Fruit fly (Drosophila melanogaster) whole organism, embryonic: Measurements from ENCODE around the gene CG13671.

ENCODE experiments used
- Ada2b ChIP-seq: fragments of 200-800 bp; sonication (Bioruptor generic); IDR thresholded peaks from 2 replicates; pipeline ENCODE4 v1.3.6; 2022; ENCODE audit warnings: missing biosample characterization, missing genetic modification characterization
- Atf-2 ChIP-seq: fragments of 200-800 bp; sonication (Bioruptor generic); optimal IDR thresholded peaks from 2 replicates; lab custom pipeline; 2016; ENCODE audit warnings: missing biosample characterization, missing genetic modification characterization
- BEAF-32 ChIP-seq: fragments of 200-800 bp; sonication (Bioruptor generic); optimal IDR thresholded peaks from 3 replicates; lab custom pipeline; 2017; ENCODE audit warnings: missing biosample characterization, missing genetic modification characterization, mild to moderate bottlenecking, moderate library complexity, missing genetic modification reagents
- CG10267 ChIP-seq: fragments of 200-800 bp; sonication (Bioruptor generic); optimal IDR thresholded peaks from 2 replicates; lab custom pipeline; 2018; ENCODE audit warnings: missing biosample characterization, mild to moderate bottlenecking, missing genetic modification characterization, moderate library complexity
- CG11247 ChIP-seq: fragments of 200-800 bp; sonication (Bioruptor generic); IDR thresholded peaks from 2 replicates; pipeline ENCODE4 v1.3.6; 2022; ENCODE audit warnings: missing biosample characterization, missing genetic modification characterization
- CG12236 ChIP-seq: fragments of 200-800 bp; sonication (Bioruptor generic); optimal IDR thresholded peaks from 2 replicates; lab custom pipeline; 2016; ENCODE audit warnings: missing biosample characterization, missing genetic modification characterization
- CG15011 ChIP-seq: fragments of 200-800 bp; sonication (Bioruptor generic); optimal IDR thresholded peaks from 3 replicates; lab custom pipeline; 2018; ENCODE audit warnings: missing biosample characterization, mild to moderate bottlenecking, missing genetic modification characterization
- CG16815 ChIP-seq: fragments of 200-800 bp; sonication (Bioruptor generic); optimal IDR thresholded peaks from 3 replicates; lab custom pipeline; 2017; ENCODE audit warnings: missing biosample characterization, mild to moderate bottlenecking, missing genetic modification characterization
- CG2199 ChIP-seq: fragments of 200-800 bp; sonication (Bioruptor generic); IDR thresholded peaks from 3 replicates; pipeline ENCODE4 v1.3.6; 2022; ENCODE audit warnings: missing biosample characterization, missing genetic modification characterization
- CG34224 ChIP-seq: fragments of 200-800 bp; sonication (Bioruptor generic); IDR thresholded peaks from 3 replicates; pipeline ENCODE4 v1.3.6; 2022; ENCODE audit warnings: missing biosample characterization, missing genetic modification characterization; ENCODE audit not compliant: partially characterized antibody
- CG34376 ChIP-seq: fragments of 200-800 bp; sonication (Bioruptor generic); optimal IDR thresholded peaks from 2 replicates; lab custom pipeline; 2018; ENCODE audit warnings: missing biosample characterization, mild to moderate bottlenecking, missing genetic modification characterization
- CG3726 ChIP-seq: fragments of 200-800 bp; sonication (Bioruptor generic); IDR thresholded peaks from 3 replicates; pipeline ENCODE4, ENCODE4 v1.3.6; 2022; ENCODE audit warnings: missing biosample characterization, missing genetic modification characterization
- CG3847 ChIP-seq: fragments of 200-800 bp; sonication (Bioruptor generic); IDR thresholded peaks from 2 replicates; pipeline ENCODE4 v1.3.6; 2022; ENCODE audit warnings: missing biosample characterization, missing genetic modification characterization
- CG5180 ChIP-seq: fragments of 200-800 bp; sonication (Bioruptor generic); optimal IDR thresholded peaks from 3 replicates; lab custom pipeline; 2017; ENCODE audit warnings: missing biosample characterization, missing genetic modification characterization, mild to moderate bottlenecking, moderate library complexity, missing genetic modification reagents
- CG6765 ChIP-seq: fragments of 200-800 bp; sonication (Bioruptor generic); optimal IDR thresholded peaks from 3 replicates; lab custom pipeline; 2017; ENCODE audit warnings: missing biosample characterization, mild to moderate bottlenecking, missing genetic modification characterization
- CG6813 ChIP-seq: fragments of 200-800 bp; sonication (Bioruptor generic); optimal IDR thresholded peaks from 2 replicates; lab custom pipeline; 2017; ENCODE audit warnings: missing biosample characterization, missing genetic modification characterization, mild to moderate bottlenecking, moderate library complexity, missing genetic modification reagents
- CG7357 ChIP-seq: fragments of 200-800 bp; sonication (Bioruptor generic); IDR thresholded peaks from 3 replicates; pipeline ENCODE4 v1.3.6; 2022; ENCODE audit warnings: missing biosample characterization, missing genetic modification characterization
- CG7745 ChIP-seq: fragments of 200-800 bp; sonication (Bioruptor generic); optimal IDR thresholded peaks from 2 replicates; lab custom pipeline; 2018; ENCODE audit warnings: missing biosample characterization, mild to moderate bottlenecking, missing genetic modification characterization, moderate library complexity
- CG7839 ChIP-seq: fragments of 200-800 bp; sonication (Bioruptor generic); optimal IDR thresholded peaks from 3 replicates; lab custom pipeline; 2018; ENCODE audit warnings: missing biosample characterization, mild to moderate bottlenecking, missing genetic modification characterization, moderate library complexity
- CG8765 ChIP-seq: fragments of 200-800 bp; sonication (Bioruptor generic); IDR thresholded peaks from 2 replicates; pipeline ENCODE4 v1.3.6; 2022; ENCODE audit warnings: missing biosample characterization, missing genetic modification characterization
- CG9215 ChIP-seq: fragments of 200-800 bp; sonication (Bioruptor generic); IDR thresholded peaks from 2 replicates; pipeline ENCODE4 v1.3.6; 2022; ENCODE audit warnings: missing biosample characterization, missing genetic modification characterization
- CTCF ChIP-seq: fragments of 200-800 bp; sonication (Bioruptor generic); optimal IDR thresholded peaks from 2 replicates; lab custom pipeline; 2017; ENCODE audit warnings: missing biosample characterization, mild to moderate bottlenecking, missing genetic modification characterization, moderate library complexity
- Dp ChIP-seq: fragments of 200-800 bp; sonication (Bioruptor generic); optimal IDR thresholded peaks from 2 replicates; lab custom pipeline; 2018; ENCODE audit warnings: missing biosample characterization, mild to moderate bottlenecking, missing genetic modification characterization, moderate library complexity
- Gug ChIP-seq: fragments of 200-800 bp; sonication (Bioruptor generic); IDR thresholded peaks from 4 replicates; pipeline ENCODE4 v1.3.6; 2022; ENCODE audit warnings: missing biosample characterization, missing genetic modification characterization
- Hsf ChIP-seq: fragments of 200-800 bp; sonication (Bioruptor generic); optimal IDR thresholded peaks from 3 replicates; lab custom pipeline; 2016; ENCODE audit warnings: missing biosample characterization, missing genetic modification characterization
- MESR4 ChIP-seq: fragments of 200-800 bp; sonication (Bioruptor generic); optimal IDR thresholded peaks from 2 replicates; lab custom pipeline; 2018; ENCODE audit warnings: missing biosample characterization, mild to moderate bottlenecking, missing genetic modification characterization, moderate library complexity
- Med ChIP-seq: fragments of 200-800 bp; sonication (Bioruptor generic); peaks from one replicate; lab custom pipeline; 2016; ENCODE audit warnings: missing biosample characterization, missing genetic modification characterization, mild to moderate bottlenecking, inconsistent platforms, moderate library complexity
- Mes4 ChIP-seq: fragments of 200-800 bp; sonication (Bioruptor generic); optimal IDR thresholded peaks from 2 replicates; lab custom pipeline; 2016; ENCODE audit warnings: missing biosample characterization, missing genetic modification characterization
- Opbp ChIP-seq: fragments of 200-800 bp; sonication (Bioruptor generic); IDR thresholded peaks from 3 replicates; pipeline ENCODE4 v1.3.6; 2022; ENCODE audit warnings: missing biosample characterization, missing genetic modification characterization; ENCODE audit not compliant: partially characterized antibody
- Rx ChIP-seq: fragments of 200-800 bp; sonication (Bioruptor generic); IDR thresholded peaks from 2 replicates; pipeline ENCODE4 v1.3.6; 2022; ENCODE audit warnings: missing biosample characterization, missing genetic modification characterization
- Scr ChIP-seq: fragments of 200-800 bp; sonication (Bioruptor generic); IDR thresholded peaks from 2 replicates; pipeline ENCODE4 v1.3.6; 2022; ENCODE audit warnings: missing biosample characterization, missing genetic modification characterization; ENCODE audit not compliant: partially characterized antibody
- Sry-β ChIP-seq: fragments of 200-800 bp; sonication (Bioruptor generic); optimal IDR thresholded peaks from 2 replicates; lab custom pipeline; 2018; ENCODE audit warnings: missing biosample characterization, mild to moderate bottlenecking, missing genetic modification characterization, moderate library complexity
- ab ChIP-seq: fragments of 200-800 bp; sonication (Bioruptor generic); optimal IDR thresholded peaks from 2 replicates; lab custom pipeline; 2016; ENCODE audit warnings: missing biosample characterization, missing genetic modification characterization
- bbx ChIP-seq: fragments of 200-800 bp; sonication (Bioruptor generic); IDR thresholded peaks from 2 replicates; pipeline ENCODE4 v1.3.6; 2022; ENCODE audit warnings: missing biosample characterization, missing genetic modification characterization; ENCODE audit not compliant: partially characterized antibody
- bsh ChIP-seq, 2 experiments: fragments of 200-800 bp; sonication (Bioruptor generic); optimal IDR thresholded peaks; 2 replicates each; lab custom pipeline; 2017 to 2018; ENCODE audit warnings: mild to moderate bottlenecking in 2 of 2, missing biosample characterization in 2 of 2, missing genetic modification characterization in 2 of 2, moderate library complexity in 1 of 2
- chif ChIP-seq, 2 experiments: fragments of 200-800 bp; sonication (Bioruptor generic); optimal IDR thresholded peaks; 3 replicates each; lab custom pipeline; 2016; ENCODE audit warnings: missing biosample characterization in 2 of 2, missing genetic modification characterization in 2 of 2
- crc ChIP-seq: fragments of 200-800 bp; sonication (Bioruptor generic); optimal IDR thresholded peaks from 2 replicates; lab custom pipeline; 2016; ENCODE audit warnings: missing biosample characterization, missing genetic modification characterization
- esg ChIP-seq: fragments of 200-800 bp; sonication (Bioruptor generic); conservative IDR thresholded peaks from 2 replicates; pipeline ENCODE4 v1.3.6; 2022; ENCODE audit warnings: missing biosample characterization, missing genetic modification characterization
- fd96Cb ChIP-seq: fragments of 200-800 bp; sonication (Bioruptor generic); optimal IDR thresholded peaks from 2 replicates; lab custom pipeline; 2018; ENCODE audit warnings: missing biosample characterization, mild to moderate bottlenecking, missing genetic modification characterization, moderate library complexity
- klu ChIP-seq: fragments of 200-800 bp; sonication (Bioruptor generic); IDR thresholded peaks from 2 replicates; pipeline ENCODE4 v1.3.6; 2022; ENCODE audit warnings: missing biosample characterization, missing genetic modification characterization
- lab ChIP-seq: fragments of 200-800 bp; sonication (Bioruptor generic); optimal IDR thresholded peaks from 3 replicates; lab custom pipeline; 2017; ENCODE audit warnings: missing biosample characterization, missing genetic modification characterization, mild to moderate bottlenecking, moderate library complexity, missing genetic modification reagents
- mld ChIP-seq: fragments of 200-800 bp; sonication (Bioruptor generic); IDR thresholded peaks from 3 replicates; pipeline ENCODE4 v1.3.6; 2022; ENCODE audit warnings: missing biosample characterization, missing genetic modification characterization; ENCODE audit not compliant: partially characterized antibody
- nom ChIP-seq: fragments of 200-800 bp; sonication (Bioruptor generic); optimal IDR thresholded peaks from 2 replicates; lab custom pipeline; 2017; ENCODE audit warnings: missing biosample characterization, missing genetic modification characterization, mild to moderate bottlenecking, moderate library complexity, missing genetic modification reagents
- ranshi ChIP-seq: fragments of 200-800 bp; sonication (Bioruptor generic); IDR thresholded peaks from 2 replicates; pipeline ENCODE4 v1.3.6; 2022; ENCODE audit warnings: missing biosample characterization, missing genetic modification characterization
- row ChIP-seq: fragments of 200-800 bp; sonication (Bioruptor generic); IDR thresholded peaks from 3 replicates; pipeline ENCODE4 v1.3.6; 2022; ENCODE audit warnings: missing biosample characterization, missing genetic modification characterization
- seq ChIP-seq: fragments of 200-800 bp; sonication (Bioruptor generic); IDR thresholded peaks from 2 replicates; pipeline ENCODE4 v1.3.6; 2022; ENCODE audit warnings: missing biosample characterization, missing genetic modification characterization
- slbo ChIP-seq: fragments of 200-800 bp; sonication (Bioruptor generic); IDR thresholded peaks from 2 replicates; pipeline ENCODE4 v1.3.6; 2022; ENCODE audit warnings: missing biosample characterization, missing genetic modification characterization
- stwl ChIP-seq: fragments of 200-800 bp; sonication (Bioruptor generic); optimal IDR thresholded peaks from 3 replicates; lab custom pipeline; 2018; ENCODE audit warnings: missing biosample characterization, mild to moderate bottlenecking, missing genetic modification characterization, moderate library complexity
- zfh2 ChIP-seq: fragments of 200-800 bp; sonication (Bioruptor generic); optimal IDR thresholded peaks from 2 replicates; lab custom pipeline; 2016; ENCODE audit warnings: missing biosample characterization, missing genetic modification characterization

Gene CG13671

dm6 chr3L:8297488-8297887 lies 2.4 kb upstream of the CG13671 start (continued):
- TF ChIP-seq Med = peak; percentile 56
- no peak for TF ChIP-seq chif (GFP tag; optimal IDR thresholded peaks at IDR 0.05; lab: Kevin White, UChicago)
- no peak for TF ChIP-seq Atf-2 (GFP tag; lab: Kevin White, UChicago)
- TF ChIP-seq CG34376 = peak; percentile 5
- TF ChIP-seq lab (GFP tag; lab: Kevin White, UChicago) = peak; percentile 39
- TF ChIP-seq CG3726 = no peak
- no peak for TF ChIP-seq CG9215 (GFP tag; lab: Robert Waterston, UW)

dm6 chr3L:8303912-8304311 lies 4.0 kb downstream of the CG13671 start, which contains the start of the genes CG7194 and Sbp2:
TSS of gene CG7194 (minus strand) at chr3L:8304059.
TSS of gene Sbp2 (plus strand) at chr3L:8304157.
- no peak for TF ChIP-seq CG6813
- peak; percentile 28; the same call in 1 of the 3 replicates for TF ChIP-seq CG2199 (GFP tag; lab: Robert Waterston, UW)
- peak; percentile 1 for TF ChIP-seq nom (GFP tag; lab: Kevin White, UChicago)
- TF ChIP-seq CG7839 (tag; lab: Kevin White, UChicago) = no peak
- peak; percentile 44 for TF ChIP-seq Sry-β (GFP tag; lab: Kevin White, UChicago)
- no peak for TF ChIP-seq Hsf (GFP tag; lab: Kevin White, UChicago)
- no peak for TF ChIP-seq Mes4
- TF ChIP-seq CG11247 (GFP tag; lab: Robert Waterston, UW) = no peak
- no peak for TF ChIP-seq Gug
- TF ChIP-seq CG16815 (GFP tag; lab: Kevin White, UChicago) = no peak
- no peak for TF ChIP-seq esg (GFP tag; lab: Robert Waterston, UW)
- peak; percentile 74 for TF ChIP-seq CG10267 (tag; lab: Kevin White, UChicago)
- no peak for TF ChIP-seq Rx (GFP tag; lab: Robert Waterston, UW)
- TF ChIP-seq slbo (GFP tag; lab: Robert Waterston, UW) = 0 out of 2 replicates have a peak, but pooled peaks have one; percentile 12
- no peak for TF ChIP-seq CG8765
- peak; percentile 47 for TF ChIP-seq CTCF (GFP tag; lab: Kevin White, UChicago)
- TF ChIP-seq CG3847 = no peak
- no peak for TF ChIP-seq ranshi
- TF ChIP-seq fd96Cb (tag; lab: Kevin White, UChicago) = no peak
- TF ChIP-seq crc = no peak
- peak; percentile 38 for TF ChIP-seq Med
- no peak for TF ChIP-seq seq
- TF ChIP-seq row = peak; percentile 23; the same call in 1 of the 3 replicates
- no peak for TF ChIP-seq mld
- TF ChIP-seq zfh2 (GFP tag; lab: Kevin White, UChicago) = peak; percentile 23
- TF ChIP-seq CG7745 (tag; lab: Kevin White, UChicago) = no peak
- TF ChIP-seq CG5180 (GFP tag; lab: Kevin White, UChicago) = no peak
- no peak for TF ChIP-seq klu
- no peak for TF ChIP-seq CG12236 (GFP tag; lab: Kevin White, UChicago)
- peak; percentile 35 for TF ChIP-seq stwl
- no peak for TF ChIP-seq Ada2b (GFP tag; lab: Robert Waterston, UW)
- TF ChIP-seq ab (GFP tag; lab: Kevin White, UChicago) = no peak
- 0 out of 3 replicates have a peak, but pooled peaks have one; percentile 29 for TF ChIP-seq CG34224 (GFP tag; lab: Robert Waterston, UW)
- peak; percentile 32 for TF ChIP-seq BEAF-32
- TF ChIP-seq Dp = peak; percentile 53
- TF ChIP-seq CG7357 (GFP tag; lab: Robert Waterston, UW) = no peak
- TF ChIP-seq Scr = peak; percentile 10; the same call in 1 of the 2 replicates
- TF ChIP-seq Opbp (GFP tag; lab: Robert Waterston, UW) = no peak
- no peak for TF ChIP-seq CG6765 (GFP tag; lab: Kevin White, UChicago)
- TF ChIP-seq CG15011 (GFP tag; lab: Kevin White, UChicago) = no peak
- no peak for TF ChIP-seq bsh (GFP tag; optimal IDR thresholded peaks at IDR 0.05; lab: Kevin White, UChicago)
- peak; percentile 47 for TF ChIP-seq MESR4 (GFP tag; lab: Kevin White, UChicago)
- peak; percentile 7; the same call in 1 of the 2 replicates for TF ChIP-seq bbx (GFP tag; lab: Robert Waterston, UW)
